Fruit fly (Drosophila melanogaster) whole organism, embryonic: ENCODE measurements around the gene mRpS9.

ENCODE experiments used
- BEAF-32 ChIP-seq: fragments of 200-800 bp; sonication (Bioruptor generic); optimal IDR thresholded peaks from 3 replicates; lab custom pipeline; 2017; ENCODE audit warnings: missing biosample characterization, missing genetic modification characterization, mild to moderate bottlenecking, moderate library complexity, missing genetic modification reagents
- C15 ChIP-seq: fragments of 200-800 bp; sonication (Bioruptor generic); IDR thresholded peaks from 3 replicates; pipeline ENCODE4 v1.3.6; 2022; ENCODE audit warnings: missing biosample characterization, missing genetic modification characterization
- CG11695 ChIP-seq: fragments of 200-800 bp; sonication (Bioruptor generic); IDR thresholded peaks from 3 replicates; pipeline ENCODE4 v1.3.6; 2022; ENCODE audit warnings: missing biosample characterization, missing genetic modification characterization
- CG12219 ChIP-seq: fragments of 200-800 bp; sonication (Bioruptor generic); optimal IDR thresholded peaks from 3 replicates; lab custom pipeline; 2018; ENCODE audit warnings: missing biosample characterization, mild to moderate bottlenecking, missing genetic modification characterization
- CG1603 ChIP-seq: fragments of 200-800 bp; sonication (Bioruptor generic); optimal IDR thresholded peaks from 2 replicates; lab custom pipeline; 2019; ENCODE audit warnings: missing biosample characterization, mild to moderate bottlenecking, missing genetic modification characterization, moderate library complexity
- CG16779 ChIP-seq: fragments of 200-800 bp; sonication (Bioruptor generic); IDR thresholded peaks from 2 replicates; pipeline ENCODE4 v1.3.6; 2022; ENCODE audit warnings: missing biosample characterization, missing genetic modification characterization
- CG16813 ChIP-seq: fragments of 200-800 bp; sonication (Bioruptor generic); IDR thresholded peaks from 3 replicates; pipeline ENCODE4 v1.3.6; 2022; ENCODE audit warnings: missing biosample characterization, missing genetic modification characterization; ENCODE audit not compliant: partially characterized antibody
- CG17359 ChIP-seq: fragments of 200-800 bp; sonication (Bioruptor generic); optimal IDR thresholded peaks from 3 replicates; lab custom pipeline; 2018; ENCODE audit warnings: missing biosample characterization, mild to moderate bottlenecking, missing genetic modification characterization, moderate library complexity
- CG17385 ChIP-seq: fragments of 200-800 bp; sonication (Bioruptor generic); optimal IDR thresholded peaks from 3 replicates; lab custom pipeline; 2018; ENCODE audit warnings: missing biosample characterization, mild to moderate bottlenecking, missing genetic modification characterization
- CG17802 ChIP-seq: fragments of 200-800 bp; sonication (Bioruptor generic); optimal IDR thresholded peaks from 2 replicates; lab custom pipeline; 2018; ENCODE audit warnings: missing biosample characterization, mild to moderate bottlenecking, missing genetic modification characterization, moderate library complexity
- CG18619 ChIP-seq: fragments of 200-800 bp; sonication (Bioruptor generic); optimal IDR thresholded peaks from 3 replicates; lab custom pipeline; 2017; ENCODE audit warnings: missing biosample characterization, mild to moderate bottlenecking, missing genetic modification characterization
- CG18764 ChIP-seq: fragments of 200-800 bp; sonication (Bioruptor generic); optimal IDR thresholded peaks from 3 replicates; lab custom pipeline; 2016; ENCODE audit warnings: missing biosample characterization, missing genetic modification characterization
- CG2120 ChIP-seq: fragments of 200-800 bp; sonication (Bioruptor generic); optimal IDR thresholded peaks from 3 replicates; lab custom pipeline; 2016; ENCODE audit warnings: missing biosample characterization, missing genetic modification characterization
- CG2875 ChIP-seq: fragments of 200-800 bp; sonication (Bioruptor generic); optimal IDR thresholded peaks from 2 replicates; lab custom pipeline; 2017; ENCODE audit warnings: missing biosample characterization, mild to moderate bottlenecking, missing genetic modification characterization, missing genetic modification reagents
- CG33213 ChIP-seq: fragments of 200-800 bp; sonication (Bioruptor generic); optimal IDR thresholded peaks from 3 replicates; lab custom pipeline; 2016; ENCODE audit warnings: missing biosample characterization, missing genetic modification characterization
- CG34422 ChIP-seq: fragments of 200-800 bp; sonication (Bioruptor generic); IDR thresholded peaks from 3 replicates; pipeline ENCODE4 v1.3.6; 2022; ENCODE audit warnings: missing biosample characterization, missing genetic modification characterization
- CG3838 ChIP-seq: fragments of 200-800 bp; sonication (Bioruptor generic); optimal IDR thresholded peaks from 3 replicates; lab custom pipeline; 2016; ENCODE audit warnings: missing biosample characterization, missing genetic modification characterization
- CG4282 ChIP-seq: fragments of 200-800 bp; sonication (Bioruptor generic); optimal IDR thresholded peaks from 2 replicates; lab custom pipeline; 2016; ENCODE audit warnings: missing biosample characterization, missing genetic modification characterization
- CG4820 ChIP-seq: fragments of 200-800 bp; sonication (Bioruptor generic); optimal IDR thresholded peaks from 3 replicates; lab custom pipeline; 2016; ENCODE audit warnings: missing biosample characterization, missing genetic modification characterization
- CG7839 ChIP-seq: fragments of 200-800 bp; sonication (Bioruptor generic); optimal IDR thresholded peaks from 3 replicates; lab custom pipeline; 2018; ENCODE audit warnings: missing biosample characterization, mild to moderate bottlenecking, missing genetic modification characterization, moderate library complexity
- CG9215 ChIP-seq: fragments of 200-800 bp; sonication (Bioruptor generic); IDR thresholded peaks from 2 replicates; pipeline ENCODE4 v1.3.6; 2022; ENCODE audit warnings: missing biosample characterization, missing genetic modification characterization
- CG9932 ChIP-seq: fragments of 200-800 bp; sonication (Bioruptor generic); IDR thresholded peaks from 2 replicates; pipeline ENCODE4 v1.3.6; 2022; ENCODE audit warnings: missing biosample characterization, missing genetic modification characterization
- CoRest ChIP-seq: fragments of 200-800 bp; sonication (Bioruptor generic); optimal IDR thresholded peaks from 3 replicates; lab custom pipeline; 2018; ENCODE audit warnings: missing biosample characterization, mild to moderate bottlenecking, missing genetic modification characterization, moderate library complexity
- D19B ChIP-seq: fragments of 200-800 bp; sonication (Bioruptor generic); optimal IDR thresholded peaks from 2 replicates; lab custom pipeline; 2017; ENCODE audit warnings: missing biosample characterization, mild to moderate bottlenecking, missing genetic modification characterization
- Dip3 ChIP-seq: fragments of 200-800 bp; sonication (Bioruptor generic); optimal IDR thresholded peaks from 3 replicates; lab custom pipeline; 2016; ENCODE audit warnings: missing biosample characterization, missing genetic modification characterization
- Elba2 ChIP-seq: fragments of 200-800 bp; sonication (Bioruptor generic); optimal IDR thresholded peaks from 3 replicates; lab custom pipeline; 2016; ENCODE audit warnings: missing biosample characterization, missing genetic modification characterization
- HLH54F ChIP-seq: fragments of 200-800 bp; sonication (Bioruptor generic); optimal IDR thresholded peaks from 3 replicates; lab custom pipeline; 2016; ENCODE audit warnings: missing biosample characterization, missing genetic modification characterization
- Hr51 ChIP-seq, 2 experiments: fragments of 200-800 bp; sonication (Bioruptor generic); optimal IDR thresholded peaks; 2 replicates in 1 of 2; 3 replicates in 1 of 2; lab custom pipeline; 2016 to 2018; ENCODE audit warnings: missing biosample characterization in 2 of 2, missing genetic modification characterization in 2 of 2, mild to moderate bottlenecking in 1 of 2, moderate library complexity in 1 of 2
- MESR4 ChIP-seq: fragments of 200-800 bp; sonication (Bioruptor generic); optimal IDR thresholded peaks from 2 replicates; lab custom pipeline; 2018; ENCODE audit warnings: missing biosample characterization, mild to moderate bottlenecking, missing genetic modification characterization, moderate library complexity
- Mad ChIP-seq: fragments of 200-800 bp; sonication (Bioruptor generic); optimal IDR thresholded peaks from 2 replicates; lab custom pipeline; 2016; ENCODE audit warnings: missing biosample characterization, missing genetic modification characterization
- Stat92E ChIP-seq, 3 experiments: fragments of >200 bp in 2 of 3; fragments of 200-800 bp in 1 of 3; sonication (Bioruptor generic) in 1 of 3; optimal IDR thresholded peaks; 2 replicates each; lab custom pipeline; 2017 to 2019; ENCODE audit warnings: missing biosample characterization in 3 of 3, missing genetic modification characterization in 3 of 3, mild to moderate bottlenecking in 1 of 3, moderate library complexity in 1 of 3
- ab ChIP-seq: fragments of 200-800 bp; sonication (Bioruptor generic); optimal IDR thresholded peaks from 2 replicates; lab custom pipeline; 2016; ENCODE audit warnings: missing biosample characterization, missing genetic modification characterization
- bowl ChIP-seq: fragments of 200-800 bp; sonication (Bioruptor generic); IDR thresholded peaks from 2 replicates; pipeline ENCODE4 v1.3.6; 2022; ENCODE audit warnings: missing biosample characterization, missing genetic modification characterization
- esg ChIP-seq: fragments of 200-800 bp; sonication (Bioruptor generic); conservative IDR thresholded peaks from 2 replicates; pipeline ENCODE4 v1.3.6; 2022; ENCODE audit warnings: missing biosample characterization, missing genetic modification characterization
- eyg ChIP-seq: fragments of 200-800 bp; sonication (Bioruptor generic); optimal IDR thresholded peaks from 3 replicates; lab custom pipeline; 2016; ENCODE audit warnings: missing biosample characterization, missing genetic modification characterization
- fru ChIP-seq: fragments of >200 bp; optimal IDR thresholded peaks from 2 replicates; lab custom pipeline; 2017
- h ChIP-seq: fragments of >200 bp; optimal IDR thresholded peaks from 2 replicates; lab custom pipeline; 2017
- hb ChIP-seq: fragments of 200-800 bp; sonication (Bioruptor generic); IDR thresholded peaks from 3 replicates; pipeline ENCODE4 v1.3.6; 2022; ENCODE audit warnings: missing biosample characterization, missing genetic modification characterization; ENCODE audit not compliant: partially characterized antibody
- hth ChIP-seq: fragments of >200 bp; optimal IDR thresholded peaks from 2 replicates; lab custom pipeline; 2017; ENCODE audit warnings: inconsistent platforms
- lmd ChIP-seq: fragments of 200-800 bp; sonication (Bioruptor generic); IDR thresholded peaks from 2 replicates; pipeline ENCODE4 v1.3.6; 2022; ENCODE audit warnings: missing biosample characterization, missing genetic modification characterization
- lov ChIP-seq, 2 experiments: fragments of 200-800 bp in 1 of 2; fragments of >200 bp in 1 of 2; sonication (Bioruptor generic) in 1 of 2; IDR thresholded peaks in 1 of 2; optimal IDR thresholded peaks in 1 of 2; 2 replicates in 1 of 2; 3 replicates in 1 of 2; pipeline versions ENCODE4 v1.3.6 to Lab custom; 2017 to 2022; ENCODE audit warnings: missing biosample characterization in 1 of 2, missing genetic modification characterization in 1 of 2
- onecut ChIP-seq: fragments of 200-800 bp; sonication (Bioruptor generic); IDR thresholded peaks from 2 replicates; pipeline ENCODE4 v1.3.6; 2022; ENCODE audit warnings: missing biosample characterization, missing genetic modification characterization
- org-1 ChIP-seq: fragments of 200-800 bp; sonication (Bioruptor generic); optimal IDR thresholded peaks from 2 replicates; lab custom pipeline; 2017; ENCODE audit warnings: missing biosample characterization, missing genetic modification characterization
- pho ChIP-seq: fragments of 200-800 bp; sonication (Bioruptor generic); optimal IDR thresholded peaks from 2 replicates; lab custom pipeline; 2016; ENCODE audit warnings: missing biosample characterization, missing genetic modification characterization
- prd ChIP-seq, 3 experiments: fragments of >200 bp in 2 of 3; fragments of 200-800 bp in 1 of 3; sonication (Bioruptor generic) in 1 of 3; optimal IDR thresholded peaks in 2 of 3; IDR thresholded peaks in 1 of 3; 2 replicates in 2 of 3; 3 replicates in 1 of 3; pipeline versions ENCODE4 v1.3.6 to Lab custom; 2017 to 2022; ENCODE audit warnings: missing biosample characterization in 1 of 3, missing genetic modification characterization in 1 of 3
- scrt ChIP-seq: fragments of 200-800 bp; sonication (Bioruptor generic); optimal IDR thresholded peaks from 2 replicates; lab custom pipeline; 2018; ENCODE audit warnings: missing biosample characterization, mild to moderate bottlenecking, missing genetic modification characterization, moderate library complexity
- sisA ChIP-seq: fragments of 200-800 bp; sonication (Bioruptor generic); IDR thresholded peaks from 2 replicates; pipeline ENCODE4 v1.3.6; 2022; ENCODE audit warnings: missing biosample characterization, missing genetic modification characterization
- trem ChIP-seq: fragments of 200-800 bp; optimal IDR thresholded peaks from 3 replicates; lab custom pipeline; 2019; ENCODE audit warnings: missing biosample characterization, mild to moderate bottlenecking, missing genetic modification characterization, moderate library complexity
- usp ChIP-seq: fragments of >200 bp; optimal IDR thresholded peaks from 2 replicates; lab custom pipeline; 2017; ENCODE audit warnings: missing biosample characterization, missing genetic modification characterization
- wdn ChIP-seq: fragments of 200-800 bp; sonication (Bioruptor generic); IDR thresholded peaks from 2 replicates; pipeline ENCODE4 v1.3.6; 2022; ENCODE audit warnings: missing biosample characterization, missing genetic modification characterization
- zen ChIP-seq: fragments of 200-800 bp; sonication (Bioruptor generic); optimal IDR thresholded peaks from 3 replicates; lab custom pipeline; 2018; ENCODE audit warnings: missing biosample characterization, mild to moderate bottlenecking, missing genetic modification characterization, moderate library complexity

mRpS9 gene

DNA sequence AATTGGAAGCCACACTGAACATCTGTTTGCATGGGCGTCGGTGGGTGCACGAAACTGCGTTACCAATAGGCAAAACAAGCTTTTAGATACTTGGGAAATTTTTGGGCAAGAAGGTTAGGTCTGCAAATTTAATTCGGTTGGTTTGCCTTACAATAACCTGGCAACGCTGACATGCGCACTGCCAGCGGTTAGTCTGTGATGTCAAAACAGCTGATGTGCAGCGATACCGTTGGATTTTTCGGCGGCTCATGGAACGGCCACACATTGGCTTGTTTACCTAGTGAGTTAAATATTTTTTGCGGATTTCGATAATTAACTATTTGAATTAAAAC is 15.6 kb downstream of the mRpS9 start, which contains the start of gene ArgRS-m (continued):
- TF ChIP-seq trem (tag; lab: Kevin White, UChicago) (peak; percentile 79), wdn (no peak), prd (optimal IDR thresholded peaks at IDR 0.05; lab: Kevin White, UChicago) (no peak), prd (GFP tag; IDR thresholded peaks at IDR 0.05; lab: Robert Waterston, UW) (peak; percentile 33; the same call in 2 of the 3 replicates), BEAF-32 (peak; percentile 61), CG17385 (GFP tag; lab: Kevin White, UChicago) (peak; percentile 13), sisA (GFP tag; lab: Robert Waterston, UW) (peak; percentile 31; the same call in 1 of the 2 replicates), CG11695 (GFP tag; lab: Robert Waterston, UW) (no peak), CG12219 (GFP tag; lab: Kevin White, UChicago) (no peak), CG9932 (peak; percentile 84), fru (lab: Kevin White, UChicago) (no peak), Hr51 (GFP tag; optimal IDR thresholded peaks at IDR 0.05; lab: Kevin White, UChicago) (peak; percentile 38 to 55), lmd (GFP tag; lab: Robert Waterston, UW) (peak; percentile 38), CG33213 (GFP tag; lab: Kevin White, UChicago) (peak; percentile 35), lov (optimal IDR thresholded peaks at IDR 0.05; lab: Kevin White, UChicago) (no peak), lov (GFP tag; IDR thresholded peaks at IDR 0.05; lab: Robert Waterston, UW) (no peak), CG18619 (peak; percentile 55), CG17802 (no peak), CG18764 (GFP tag; lab: Kevin White, UChicago) (peak; percentile 42), Mad (GFP tag; lab: Kevin White, UChicago) (no peak), CG1603 (tag; lab: Kevin White, UChicago) (peak; percentile 72), CG17359 (tag; lab: Kevin White, UChicago) (peak; percentile 30), MESR4 (GFP tag; lab: Kevin White, UChicago) (peak; percentile 11), usp (GFP tag; lab: Kevin White, UChicago) (no peak), CG9215 (GFP tag; lab: Robert Waterston, UW) (peak; percentile 41; the same call in 1 of the 2 replicates), h (lab: Kevin White, UChicago) (no peak), D19B (GFP tag; lab: Kevin White, UChicago) (peak; percentile 28), CG3838 (GFP tag; lab: Kevin White, UChicago) (no peak), bowl (GFP tag; lab: Robert Waterston, UW) (no peak), pho (peak; percentile 76), Elba2 (no peak), HLH54F (peak; percentile 69), hb (GFP tag; lab: Robert Waterston, UW) (no peak), C15 (GFP tag; lab: Robert Waterston, UW) (no peak), eyg (peak; percentile 36), CoRest (tag; lab: Kevin White, UChicago) (peak; percentile 48), CG16779 (no peak), CG34422 (peak; percentile 48; the same call in 1 of the 3 replicates), onecut (no peak), CG2120 (GFP tag; lab: Kevin White, UChicago) (peak; percentile 89), Dip3 (GFP tag; lab: Kevin White, UChicago) (peak; percentile 53), hth (lab: Kevin White, UChicago) (no peak), org-1 (GFP tag; lab: Kevin White, UChicago) (peak; percentile 15), CG4820 (GFP tag; lab: Kevin White, UChicago) (no peak), CG4282 (GFP tag; lab: Kevin White, UChicago) (no peak), zen (tag; lab: Kevin White, UChicago) (peak; percentile 2), CG7839 (tag; lab: Kevin White, UChicago) (peak; percentile 45), scrt (GFP tag; lab: Kevin White, UChicago) (peak; percentile 4), ab (GFP tag; lab: Kevin White, UChicago) (no peak), CG16813 (GFP tag; lab: Robert Waterston, UW) (no peak; the same call in 2 of the 3 replicates), CG2875 (GFP tag; lab: Kevin White, UChicago) (no peak), esg (GFP tag; lab: Robert Waterston, UW) (no peak), Stat92E (GFP tag; optimal IDR thresholded peaks at IDR 0.05; lab: Kevin White, UChicago) (peak in 1 of 3 experiments; percentile 10)
